Worm (Caenorhabditis elegans): ENCODE measurements around the gene F10D7.4.

DNA sequence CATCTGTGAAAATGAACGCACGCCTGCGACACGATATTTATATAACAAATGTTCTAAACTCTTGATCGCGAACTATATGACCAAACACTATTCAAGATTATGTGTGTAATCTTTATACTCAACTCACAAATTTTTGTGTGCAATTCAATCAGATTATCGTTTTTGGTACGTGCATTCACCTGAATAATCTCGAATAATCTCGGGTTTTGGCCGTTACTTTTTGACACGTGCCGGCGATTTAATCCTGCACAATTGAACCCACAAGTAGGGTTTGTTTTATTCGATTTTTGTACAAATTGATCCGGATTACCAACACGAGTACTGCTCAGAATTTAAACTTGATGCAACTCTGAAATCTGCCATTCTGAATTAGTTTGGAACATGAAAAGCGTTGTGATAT, 14.6 kb upstream of the F10D7.4 start, which contains the start of the genes vap-1 and F11C7.2:
- TF ChIP-seq elt-1 (tag; optimal IDR thresholded peaks at IDR 0.05; ENCODE audit: borderline replicate concordance, insufficient read depth): no peak
- no peak for TF ChIP-seq flh-1 (GFP tag; optimal IDR thresholded peaks at IDR 0.05)
- no peak for TF ChIP-seq snpc-4 (tag; optimal IDR thresholded peaks at IDR 0.05)
- no peak for TF ChIP-seq nhr-237 (tag; optimal IDR thresholded peaks at IDR 0.05)
- no peak for TF ChIP-seq nhr-12 (tag; optimal IDR thresholded peaks at IDR 0.05)
- no peak for TF ChIP-seq ces-1 (GFP tag; optimal IDR thresholded peaks at IDR 0.05)
- no peak for TF ChIP-seq mab-5 (tag; optimal IDR thresholded peaks at IDR 0.05)
- TF ChIP-seq unc-39 (tag; optimal IDR thresholded peaks at IDR 0.05): no peak
- TF ChIP-seq sptf-1 (tag; optimal IDR thresholded peaks at IDR 0.05): no peak
